Worm (Caenorhabditis elegans): Measurements from ENCODE around the gene C44C10.9.

DNA sequence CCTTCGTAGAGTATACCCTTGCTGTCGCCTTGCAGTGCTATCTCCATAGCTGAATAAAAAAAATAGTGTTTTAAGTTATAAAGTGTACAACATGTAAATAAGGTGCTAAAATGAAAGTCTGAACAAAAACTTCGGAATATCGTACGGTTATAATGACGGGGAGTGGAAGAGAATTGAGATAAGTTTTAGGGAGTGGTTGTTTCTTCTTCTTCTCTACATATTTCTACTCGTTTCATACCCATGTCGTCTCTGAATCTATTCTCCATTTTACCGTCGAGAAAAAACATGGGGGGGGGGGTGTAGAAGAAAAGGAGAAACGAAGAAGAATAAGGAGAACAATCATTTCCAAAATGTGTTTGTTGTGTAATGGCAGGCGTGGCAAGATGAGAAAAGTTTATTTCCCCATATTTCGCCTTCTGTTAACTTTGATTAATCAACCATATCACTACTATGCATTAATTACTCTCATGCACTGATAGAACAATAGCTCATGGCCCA lies at the start of gene C44C10.9:
- no peak for TF ChIP-seq dao-5 (tag; optimal IDR thresholded peaks at IDR 0.05)
- TF ChIP-seq him-1 (tag; optimal IDR thresholded peaks at IDR 0.05), result no peak
- no peak for TF ChIP-seq W03F9.2 (tag; optimal IDR thresholded peaks at IDR 0.05)
